Worm (Caenorhabditis elegans) whole organism, early embryonic: ENCODE results near the gene gphr-2.

ENCODE experiments used
- F13C5.2 ChIP-seq: sonication (generic microtip); optimal IDR thresholded peaks from 2 replicates; lab custom pipeline; 2017; ENCODE audit warnings: mild to moderate bottlenecking, missing genetic modification characterization, inconsistent platforms, missing compliant biosample characterization
- ama-1 ChIP-seq: fragments of 150-350 bp; optimal IDR thresholded peaks from 2 replicates; lab custom pipeline; 2014
- ceh-36 ChIP-seq: sonication (generic microtip); optimal IDR thresholded peaks from 2 replicates; lab custom pipeline; 2016; ENCODE audit warnings: missing genetic modification characterization, inconsistent platforms, missing compliant biosample characterization
- ets-7 ChIP-seq: sonication (generic microtip); optimal IDR thresholded peaks from 2 replicates; lab custom pipeline; 2016; ENCODE audit warnings: missing genotype, missing genetic modification characterization, missing compliant biosample characterization

ce11 chrX:14296559-14296958 is 11.0 kb downstream of the gphr-2 start, which contains the start of gene madd-3:
- TF ChIP-seq ama-1 (lab: Kevin White, UChicago), result no peak
- no peak for TF ChIP-seq ceh-36 (tag; lab: Kevin White, UChicago)
- TF ChIP-seq ets-7, result no peak
- TF ChIP-seq F13C5.2 (tag; lab: Kevin White, UChicago), result no peak
